Fruit fly (Drosophila melanogaster): ENCODE measurements around the gene CG9458.

The CG9458 gene

DNA sequence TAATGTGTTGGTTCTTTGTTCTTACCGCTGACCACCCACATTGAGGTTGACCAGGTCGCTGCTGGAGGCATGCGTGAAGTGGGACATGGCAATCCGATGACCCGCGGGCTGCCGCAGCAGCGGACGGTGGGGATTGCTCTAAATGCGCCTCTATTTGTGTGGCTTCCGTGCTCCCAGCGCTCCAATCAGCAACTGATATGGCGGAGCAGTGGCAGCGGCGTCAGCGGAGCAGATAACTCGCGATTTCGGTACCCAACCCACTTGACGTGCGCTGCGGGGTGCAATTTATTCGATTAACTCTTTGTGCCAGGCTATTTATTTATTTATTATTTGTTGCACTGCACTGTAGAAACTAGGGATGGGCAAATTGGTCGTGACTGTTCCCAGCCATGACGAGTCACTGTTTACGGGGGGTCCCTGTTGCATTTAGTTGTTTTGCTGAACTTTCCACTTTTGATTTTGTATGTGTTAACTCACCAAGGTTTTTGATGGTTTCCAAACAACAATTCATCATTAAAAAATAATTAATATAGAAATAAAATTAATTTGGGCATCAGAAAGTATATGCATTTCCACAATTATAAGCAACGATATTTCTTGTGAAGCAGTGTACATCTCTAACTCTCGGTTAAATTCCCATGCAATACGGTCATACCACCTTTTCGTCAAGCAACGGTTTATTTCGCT is 18.9 kb downstream of the CG9458 start, which contains the start of the genes CG9467 and CG8526 (continued):
- TF ChIP-seq CG12391 (tag; optimal IDR thresholded peaks at IDR 0.05) (peak; percentile 82), insv (GFP tag; optimal IDR thresholded peaks at IDR 0.05) (peak in 1 of 2 experiments; percentile 37), Drgx (GFP tag; IDR thresholded peaks at IDR 0.05) (no peak), CG15269 (tag; optimal IDR thresholded peaks at IDR 0.05) (no peak), HLH4C (GFP tag; IDR thresholded peaks at IDR 0.05; ENCODE audit: partially characterized antibody) (peak; percentile 71), CG8359 (GFP tag; optimal IDR thresholded peaks at IDR 0.05; ENCODE audit: borderline replicate concordance) (no peak), CG30431 (GFP tag; optimal IDR thresholded peaks at IDR 0.05) (no peak), Hey (tag; optimal IDR thresholded peaks at IDR 0.05) (no peak), gem (tag; optimal IDR thresholded peaks at IDR 0.05) (no peak), Nf-YC (tag; optimal IDR thresholded peaks at IDR 0.05) (peak; percentile 75), Aef1 (GFP tag; IDR thresholded peaks at IDR 0.05) (peak; percentile 69), CG2678 (tag; optimal IDR thresholded peaks at IDR 0.05) (no peak), zen2 (GFP tag; IDR thresholded peaks at IDR 0.05; ENCODE audit: partially characterized antibody) (no peak; the same call in 2 of the 3 replicates), sug (tag; optimal IDR thresholded peaks at IDR 0.05) (peak; percentile 100), CG11085 (GFP tag; IDR thresholded peaks at IDR 0.05) (0 out of 2 replicates have a peak, but pooled peaks have one; percentile 52), CG13424 (tag; optimal IDR thresholded peaks at IDR 0.05) (peak; percentile 82), Xrp1 (GFP tag; IDR thresholded peaks at IDR 0.05) (peak; percentile 53; the same call in 1 of the 2 replicates), CG2712 (tag; optimal IDR thresholded peaks at IDR 0.05) (peak; percentile 80), Ets97D (GFP tag; optimal IDR thresholded peaks at IDR 0.05) (peak; percentile 43), CG6272 (GFP tag; IDR thresholded peaks at IDR 0.05) (peak; percentile 68), CG10366 (GFP tag; IDR thresholded peaks at IDR 0.05) (peak; percentile 54; the same call in 1 of the 2 replicates), CG2199 (GFP tag; IDR thresholded peaks at IDR 0.05) (no peak), YL-1 (GFP tag; optimal IDR thresholded peaks at IDR 0.05) (peak; percentile 74), mld (GFP tag; IDR thresholded peaks at IDR 0.05; ENCODE audit: partially characterized antibody) (peak; percentile 23; the same call in 1 of the 3 replicates), CG4360 (GFP tag; IDR thresholded peaks at IDR 0.05) (no peak), Six4 (GFP tag; optimal IDR thresholded peaks at IDR 0.05) (peak; percentile 35), Oli (tag; optimal IDR thresholded peaks at IDR 0.05) (peak; percentile 37), chn (GFP tag; optimal IDR thresholded peaks at IDR 0.05) (peak; percentile 44), HLH54F (GFP tag; optimal IDR thresholded peaks at IDR 0.05) (peak; percentile 30), Hmx (GFP tag; optimal IDR thresholded peaks at IDR 0.05) (no peak), CG34224 (GFP tag; IDR thresholded peaks at IDR 0.05; ENCODE audit: partially characterized antibody) (peak; percentile 71), unc-4 (GFP tag; IDR thresholded peaks at IDR 0.05; ENCODE audit: partially characterized antibody) (peak; percentile 80), CG34422 (GFP tag; IDR thresholded peaks at IDR 0.05) (peak; percentile 50; the same call in 1 of the 3 replicates), CG13123 (GFP tag; optimal IDR thresholded peaks at IDR 0.05) (no peak), CG12769 (tag; optimal IDR thresholded peaks at IDR 0.05) (no peak), gro (GFP tag; optimal IDR thresholded peaks at IDR 0.05) (no peak), jigr1 (GFP tag; IDR thresholded peaks at IDR 0.05) (peak; percentile 57; the same call in 2 of the 3 replicates), CG15696 (tag; optimal IDR thresholded peaks at IDR 0.05) (peak; percentile 77), onecut (GFP tag; IDR thresholded peaks at IDR 0.05) (no peak), Spps (tag; optimal IDR thresholded peaks at IDR 0.05) (no peak), luna (GFP tag; optimal IDR thresholded peaks at IDR 0.05) (no peak), tx (GFP tag; optimal IDR thresholded peaks at IDR 0.05) (peak; percentile 10), Dfd (GFP tag; optimal IDR thresholded peaks at IDR 0.05) (no peak), lola (GFP tag; optimal IDR thresholded peaks at IDR 0.05) (peak in 1 of 3 experiments; percentile 74), CG9215 (GFP tag; IDR thresholded peaks at IDR 0.05) (peak; percentile 78), pho (GFP tag; optimal IDR thresholded peaks at IDR 0.05) (peak; percentile 11), Myb (GFP tag; optimal IDR thresholded peaks at IDR 0.05) (peak; percentile 84), ci (GFP tag; IDR thresholded peaks at IDR 0.05) (peak; percentile 35; the same call in 1 of the 3 replicates), D19A (tag; optimal IDR thresholded peaks at IDR 0.05) (no peak)
